Worm (Caenorhabditis elegans) whole organism, L1 larva: ENCODE data around the gene cope-1.

ENCODE experiments used
- C04F5.9 ChIP-seq: sonication (generic microtip); optimal IDR thresholded peaks from 2 replicates; lab custom pipeline; 2016; ENCODE audit warnings: missing genetic modification characterization, missing compliant biosample characterization
- C16A3.4 ChIP-seq: fragments of 150-350 bp; optimal IDR thresholded peaks from 2 replicates; lab custom pipeline; 2014; ENCODE audit warnings: missing biosample characterization, missing genetic modification characterization
- F16B12.6 ChIP-seq: fragments of 150-350 bp; optimal IDR thresholded peaks from 2 replicates; lab custom pipeline; 2014; ENCODE audit warnings: missing biosample characterization, missing genetic modification characterization
- aha-1 ChIP-seq: fragments of 150-350 bp; optimal IDR thresholded peaks from 2 replicates; lab custom pipeline; 2014; ENCODE audit warnings: missing biosample characterization, missing genetic modification characterization
- aly-2 ChIP-seq: fragments of 150-350 bp; optimal IDR thresholded peaks from 2 replicates; lab custom pipeline; 2014; ENCODE audit warnings: missing biosample characterization, missing genetic modification characterization
- blmp-1 ChIP-seq: fragments of 150-350 bp; optimal IDR thresholded peaks from 2 replicates; lab custom pipeline; 2014; ENCODE audit warnings: missing biosample characterization, missing genetic modification characterization
- ceh-88 ChIP-seq: fragments of 200-800 bp; sonication (Bioruptor generic); IDR thresholded peaks from 2 replicates; pipeline ENCODE4 v1.3.6; 2022; ENCODE audit warnings: missing genetic modification characterization, missing compliant biosample characterization
- ceh-90 ChIP-seq: sonication (generic microtip); optimal IDR thresholded peaks from 2 replicates; lab custom pipeline; 2016; ENCODE audit warnings: missing genetic modification characterization, missing compliant biosample characterization
- dsc-1 ChIP-seq: sonication (generic microtip); optimal IDR thresholded peaks from 2 replicates; lab custom pipeline; 2016; ENCODE audit warnings: mild to moderate bottlenecking, missing genetic modification characterization, missing compliant biosample characterization
- efl-1 ChIP-seq, 4 experiments: fragments of 150-350 bp; optimal IDR thresholded peaks in 3 of 4; peaks in 1 of 4; 1 replicate in 1 of 4; 2 replicates in 3 of 4; lab custom pipeline; 2014; ENCODE audit warnings: missing biosample characterization in 2 of 4, missing genetic modification characterization in 2 of 4, missing genetic modification reagents in 2 of 4
- efl-3 ChIP-seq: fragments of 200-800 bp; sonication (Bioruptor generic); optimal IDR thresholded peaks from 2 replicates; lab custom pipeline; 2018; ENCODE audit warnings: mild to moderate bottlenecking, missing genetic modification characterization, missing compliant biosample characterization
- egl-13 ChIP-seq: sonication (generic microtip); optimal IDR thresholded peaks from 2 replicates; lab custom pipeline; 2016; ENCODE audit warnings: missing genotype, missing genetic modification reagents, missing genetic modification characterization, missing compliant biosample characterization
- elt-2 ChIP-seq: sonication (generic microtip); optimal IDR thresholded peaks from 2 replicates; lab custom pipeline; 2016; ENCODE audit warnings: missing genetic modification characterization, mild to moderate bottlenecking, inconsistent platforms, missing compliant biosample characterization, missing genetic modification reagents
- fkh-4 ChIP-seq: sonication (generic microtip); optimal IDR thresholded peaks from 2 replicates; lab custom pipeline; 2016; ENCODE audit warnings: missing compliant biosample characterization, missing genetic modification characterization, borderline replicate concordance
- fkh-8 ChIP-seq: sonication (generic microtip); optimal IDR thresholded peaks from 2 replicates; lab custom pipeline; 2016; ENCODE audit warnings: mild to moderate bottlenecking, missing genetic modification characterization, missing compliant biosample characterization
- fos-1 ChIP-seq: fragments of 150-350 bp; optimal IDR thresholded peaks from 2 replicates; lab custom pipeline; 2014; ENCODE audit warnings: missing biosample characterization, missing genetic modification characterization
- grh-1 ChIP-seq: fragments of 200-800 bp; sonication (Bioruptor generic); IDR thresholded peaks from 2 replicates; pipeline ENCODE4 v1.3.6; 2022; ENCODE audit warnings: missing genetic modification reagents, missing genetic modification characterization, missing compliant biosample characterization
- hlh-4 ChIP-seq: sonication (generic microtip); optimal IDR thresholded peaks from 2 replicates; lab custom pipeline; 2016; ENCODE audit warnings: mild to moderate bottlenecking, missing genetic modification characterization, missing compliant biosample characterization
- hpl-2 ChIP-seq: fragments of 150-350 bp; optimal IDR thresholded peaks from 2 replicates; lab custom pipeline; 2014; ENCODE audit warnings: missing biosample characterization, missing genetic modification reagents, missing genetic modification characterization
- irx-1 ChIP-seq: sonication (generic microtip); optimal IDR thresholded peaks from 2 replicates; lab custom pipeline; 2016; ENCODE audit warnings: missing genetic modification characterization, missing compliant biosample characterization
- jun-1 ChIP-seq: fragments of 150-350 bp; optimal IDR thresholded peaks from 2 replicates; lab custom pipeline; 2014; ENCODE audit warnings: missing biosample characterization, missing genetic modification reagents, missing genetic modification characterization
- lin-14 ChIP-seq: fragments of 200-800 bp; sonication (Bioruptor generic); optimal IDR thresholded peaks from 2 replicates; lab custom pipeline; 2018; ENCODE audit warnings: mild to moderate bottlenecking, missing genetic modification characterization, moderate library complexity, missing compliant biosample characterization
- lir-3 ChIP-seq: sonication (generic microtip); optimal IDR thresholded peaks from 2 replicates; lab custom pipeline; 2016; ENCODE audit warnings: mild to moderate bottlenecking, missing genetic modification characterization, moderate library complexity, missing compliant biosample characterization; ENCODE audit not compliant: poor library complexity
- mab-9 ChIP-seq: fragments of 200-800 bp; sonication (Bioruptor generic); IDR thresholded peaks from 2 replicates; pipeline ENCODE4 v1.3.6; 2022; ENCODE audit warnings: missing genetic modification reagents, missing genetic modification characterization, missing compliant biosample characterization
- mef-2 ChIP-seq: fragments of 150-350 bp; optimal IDR thresholded peaks from 2 replicates; lab custom pipeline; 2014; ENCODE audit warnings: missing biosample characterization, missing genetic modification characterization
- nhr-11 ChIP-seq: fragments of 150-350 bp; optimal IDR thresholded peaks from 2 replicates; lab custom pipeline; 2014; ENCODE audit warnings: missing biosample characterization, missing genetic modification characterization
- nhr-12 ChIP-seq: sonication (generic microtip); optimal IDR thresholded peaks from 2 replicates; lab custom pipeline; 2017; ENCODE audit warnings: missing biosample characterization, missing genetic modification characterization
- nhr-20 ChIP-seq: sonication (generic microtip); optimal IDR thresholded peaks from 2 replicates; lab custom pipeline; 2016; ENCODE audit warnings: mild to moderate bottlenecking, missing genetic modification characterization, missing compliant biosample characterization
- nhr-28 ChIP-seq: fragments of 150-350 bp; optimal IDR thresholded peaks from 2 replicates; lab custom pipeline; 2014; ENCODE audit warnings: missing biosample characterization, missing genetic modification characterization
- nhr-71 ChIP-seq: sonication (generic microtip); optimal IDR thresholded peaks from 2 replicates; lab custom pipeline; 2016; ENCODE audit warnings: mild to moderate bottlenecking, missing genetic modification characterization, moderate library complexity, missing compliant biosample characterization
- nhr-76 ChIP-seq: sonication (generic microtip); optimal IDR thresholded peaks from 2 replicates; lab custom pipeline; 2017; ENCODE audit warnings: missing biosample characterization, missing genetic modification characterization
- pqm-1 ChIP-seq: sonication (generic microtip); optimal IDR thresholded peaks from 3 replicates; lab custom pipeline; 2017; ENCODE audit warnings: missing biosample characterization, missing genetic modification characterization
- rnt-1 ChIP-seq: sonication (generic microtip); optimal IDR thresholded peaks from 2 replicates; lab custom pipeline; 2016; ENCODE audit warnings: mild to moderate bottlenecking, missing genetic modification characterization, moderate library complexity, missing compliant biosample characterization
- skn-1 ChIP-seq: fragments of 150-350 bp; optimal IDR thresholded peaks from 2 replicates; lab custom pipeline; 2014; ENCODE audit warnings: missing biosample characterization, missing genetic modification characterization
- snpc-4 ChIP-seq: fragments of 150-350 bp; optimal IDR thresholded peaks from 2 replicates; lab custom pipeline; 2014; ENCODE audit warnings: missing biosample characterization, missing genetic modification characterization
- snu-23 ChIP-seq: sonication (generic microtip); optimal IDR thresholded peaks from 2 replicates; lab custom pipeline; 2016; ENCODE audit warnings: missing genetic modification characterization, missing compliant biosample characterization
- sox-4 ChIP-seq: sonication (generic microtip); optimal IDR thresholded peaks from 2 replicates; lab custom pipeline; 2016; ENCODE audit warnings: missing genetic modification characterization, missing compliant biosample characterization
- sptf-1 ChIP-seq: fragments of 150-350 bp; optimal IDR thresholded peaks from 2 replicates; lab custom pipeline; 2014; ENCODE audit warnings: missing biosample characterization, missing genetic modification characterization
- sup-37 ChIP-seq: fragments of 200-800 bp; sonication (Bioruptor generic); optimal IDR thresholded peaks from 2 replicates; lab custom pipeline; 2018; ENCODE audit warnings: mild to moderate bottlenecking, missing genetic modification characterization, missing compliant biosample characterization
- swsn-7 ChIP-seq: sonication (generic microtip); optimal IDR thresholded peaks from 2 replicates; lab custom pipeline; 2016; ENCODE audit warnings: missing genetic modification characterization, missing compliant biosample characterization
- tlp-1 ChIP-seq: fragments of 150-350 bp; optimal IDR thresholded peaks from 2 replicates; lab custom pipeline; 2014; ENCODE audit warnings: missing biosample characterization, missing genetic modification characterization
- unc-130 ChIP-seq: fragments of 150-350 bp; optimal IDR thresholded peaks from 2 replicates; lab custom pipeline; 2017; ENCODE audit warnings: missing biosample characterization, missing genetic modification characterization, inconsistent platforms
- unc-62 ChIP-seq: fragments of 150-350 bp; optimal IDR thresholded peaks from 2 replicates; lab custom pipeline; 2014; ENCODE audit warnings: missing biosample characterization, missing genetic modification reagents, missing genetic modification characterization
- vab-15 ChIP-seq: sonication (generic microtip); optimal IDR thresholded peaks from 2 replicates; lab custom pipeline; 2017; ENCODE audit warnings: missing genotype, mild to moderate bottlenecking, missing genetic modification characterization, missing compliant biosample characterization
- xbp-1 ChIP-seq: sonication (generic microtip); optimal IDR thresholded peaks from 2 replicates; lab custom pipeline; 2016; ENCODE audit warnings: missing genetic modification characterization, missing compliant biosample characterization
- zag-1 ChIP-seq: fragments of 150-350 bp; optimal IDR thresholded peaks from 2 replicates; lab custom pipeline; 2014; ENCODE audit warnings: missing biosample characterization, missing genetic modification characterization
- ztf-11 ChIP-seq, 2 experiments: sonication (generic microtip); optimal IDR thresholded peaks; 2 replicates each; lab custom pipeline; 2016 to 2017; ENCODE audit warnings: missing genetic modification characterization in 2 of 2, missing biosample characterization in 1 of 2, missing compliant biosample characterization in 1 of 2
- ztf-4 ChIP-seq: fragments of 150-350 bp; optimal IDR thresholded peaks from 2 replicates; lab custom pipeline; 2014; ENCODE audit warnings: missing biosample characterization, missing genetic modification characterization

cope-1 gene

DNA sequence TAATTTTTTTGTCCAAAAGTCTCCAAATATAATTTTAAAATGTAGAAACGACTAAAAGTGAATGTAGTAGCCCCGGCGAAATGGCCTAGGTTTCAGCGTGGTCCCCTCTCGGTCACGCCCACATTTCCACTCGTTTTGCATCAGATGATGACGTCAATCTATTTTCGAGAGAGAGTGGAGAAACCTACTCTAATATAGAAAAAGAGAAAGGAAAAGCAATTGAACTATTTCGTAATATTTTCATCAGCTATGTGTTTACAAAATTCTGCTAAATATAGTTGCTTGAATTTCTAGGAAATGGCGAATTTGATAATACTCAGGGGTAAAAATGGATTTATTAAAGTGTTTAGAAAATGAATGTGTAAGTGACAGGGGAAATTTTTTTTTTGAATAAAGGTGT, 29.8 kb downstream of the cope-1 start (continued):
- TF ChIP-seq egl-13 (tag; lab: Kevin White, UChicago) (peak; percentile 51), xbp-1 (tag; lab: Kevin White, UChicago) (peak; percentile 22), unc-62 (GFP tag; lab: Kevin White, UChicago) (no peak), pqm-1 (tag; lab: Kevin White, UChicago) (no peak), aly-2 (tag; lab: Kevin White, UChicago) (no peak), dsc-1 (tag; lab: Kevin White, UChicago) (no peak), unc-130 (tag; lab: Kevin White, UChicago) (no peak), nhr-11 (no peak), lin-14 (GFP tag; lab: Kevin White, UChicago) (no peak), ztf-11 (tag; optimal IDR thresholded peaks at IDR 0.05; lab: Kevin White, UChicago) (no peak), ceh-90 (no peak), fkh-4 (no peak), lir-3 (peak; percentile 32), fos-1 (no peak), tlp-1 (tag; lab: Kevin White, UChicago) (no peak), swsn-7 (tag; lab: Kevin White, UChicago) (peak; percentile 32), F16B12.6 (tag; lab: Kevin White, UChicago) (no peak), mef-2 (tag; lab: Kevin White, UChicago) (peak; percentile 84), nhr-71 (tag; lab: Kevin White, UChicago) (peak; percentile 73), sptf-1 (tag; lab: Kevin White, UChicago) (no peak), mab-9 (no peak), ztf-4 (tag; lab: Kevin White, UChicago) (no peak), irx-1 (no peak), rnt-1 (tag; lab: Kevin White, UChicago) (no peak), sup-37 (GFP tag; lab: Kevin White, UChicago) (no peak), snpc-4 (tag; lab: Kevin White, UChicago) (no peak), efl-1 (optimal IDR thresholded peaks at IDR 0.05; lab: Kevin White, UChicago) (peak; percentile 27), efl-1 (GFP tag; optimal IDR thresholded peaks at IDR 0.05 in 1 of 2; lab: Kevin White, UChicago) (peak; percentile 31 to 57), aha-1 (tag; lab: Kevin White, UChicago) (no peak), vab-15 (tag; lab: Kevin White, UChicago) (no peak), hpl-2 (GFP tag; lab: Kevin White, UChicago) (no peak), efl-3 (GFP tag; lab: Kevin White, UChicago) (no peak), blmp-1 (tag; lab: Kevin White, UChicago) (peak; percentile 10), elt-2 (no peak), C04F5.9 (tag; lab: Kevin White, UChicago) (no peak), nhr-12 (no peak), grh-1 (no peak), skn-1 (tag; lab: Kevin White, UChicago) (peak; percentile 21), C16A3.4 (tag; lab: Kevin White, UChicago) (no peak), ceh-88 (no peak), jun-1 (tag; lab: Kevin White, UChicago) (no peak), zag-1 (tag; lab: Kevin White, UChicago) (no peak), fkh-8 (peak; percentile 43), nhr-28 (tag; lab: Kevin White, UChicago) (no peak), snu-23 (GFP tag; lab: Kevin White, UChicago) (no peak), hlh-4 (tag; lab: Kevin White, UChicago) (no peak), nhr-76 (tag; lab: Kevin White, UChicago) (no peak), sox-4 (no peak), nhr-20 (tag; lab: Kevin White, UChicago) (no peak)
- TF ChIP-seq, all 84 proteins: peak for 21
